Worm (Caenorhabditis elegans) whole organism, L3 larva: ENCODE data around the gene Y53F4B.11.

Experiments used
- R02D3.7 ChIP-seq: fragments of 150-350 bp; optimal IDR thresholded peaks from 2 replicates; lab custom pipeline; 2014; ENCODE audit warnings: missing biosample characterization, missing genetic modification characterization
- ZK546.5 ChIP-seq: sonication (generic microtip); optimal IDR thresholded peaks from 2 replicates; lab custom pipeline; 2017; ENCODE audit warnings: missing biosample characterization, missing genetic modification characterization
- aly-2 ChIP-seq: fragments of 150-350 bp; optimal IDR thresholded peaks from 2 replicates; lab custom pipeline; 2014; ENCODE audit warnings: missing biosample characterization, missing genetic modification characterization
- ceh-16 ChIP-seq: sonication (generic microtip); optimal IDR thresholded peaks from 2 replicates; lab custom pipeline; 2017; ENCODE audit warnings: missing biosample characterization, missing genetic modification characterization
- ceh-28 ChIP-seq: fragments of 150-350 bp; optimal IDR thresholded peaks from 2 replicates; lab custom pipeline; 2014; ENCODE audit warnings: missing biosample characterization, missing genetic modification reagents, missing genetic modification characterization
- ceh-82 ChIP-seq: fragments of 150-350 bp; optimal IDR thresholded peaks from 2 replicates; lab custom pipeline; 2014; ENCODE audit warnings: missing biosample characterization, missing genetic modification characterization
- ceh-9 ChIP-seq: sonication (generic microtip); optimal IDR thresholded peaks from 2 replicates; lab custom pipeline; 2018; ENCODE audit warnings: missing biosample characterization, missing genetic modification characterization
- daf-12 ChIP-seq: fragments of 150-350 bp; optimal IDR thresholded peaks from 2 replicates; lab custom pipeline; 2014; ENCODE audit warnings: missing biosample characterization, missing genetic modification reagents, missing genetic modification characterization
- egl-27 ChIP-seq: sonication (generic microtip); optimal IDR thresholded peaks from 4 replicates; lab custom pipeline; 2017; ENCODE audit warnings: missing biosample characterization, missing genetic modification reagents, missing genetic modification characterization
- egl-5 ChIP-seq: fragments of 150-350 bp; optimal IDR thresholded peaks from 2 replicates; lab custom pipeline; 2017; ENCODE audit warnings: missing biosample characterization, missing genetic modification reagents, missing genetic modification characterization, inconsistent platforms
- elt-1 ChIP-seq: fragments of 150-350 bp; optimal IDR thresholded peaks from 2 replicates; lab custom pipeline; 2014; ENCODE audit warnings: missing biosample characterization, missing genetic modification characterization
- elt-2 ChIP-seq: sonication (generic microtip); optimal IDR thresholded peaks from 2 replicates; lab custom pipeline; 2016; ENCODE audit warnings: missing genetic modification reagents, mild to moderate bottlenecking, missing genetic modification characterization, missing compliant biosample characterization
- elt-3 ChIP-seq, 3 experiments: fragments of 150-350 bp in 1 of 3; sonication (generic microtip) in 2 of 3; optimal IDR thresholded peaks; 2 replicates in 2 of 3; 4 replicates in 1 of 3; lab custom pipeline; 2014 to 2017; ENCODE audit warnings: missing biosample characterization in 3 of 3, missing genetic modification characterization in 3 of 3
- eor-1 ChIP-seq, 2 experiments: fragments of 150-350 bp; optimal IDR thresholded peaks; 2 replicates each; lab custom pipeline; 2014 to 2018; ENCODE audit warnings: missing biosample characterization in 2 of 2, missing genetic modification characterization in 2 of 2
- fkh-10 ChIP-seq: sonication (generic microtip); optimal IDR thresholded peaks from 2 replicates; lab custom pipeline; 2017; ENCODE audit warnings: missing biosample characterization, missing genetic modification reagents, missing genetic modification characterization
- hmg-11 ChIP-seq: sonication (generic microtip); optimal IDR thresholded peaks from 2 replicates; lab custom pipeline; 2016; ENCODE audit warnings: missing genetic modification characterization, missing compliant biosample characterization
- jun-1 ChIP-seq: fragments of 150-350 bp; optimal IDR thresholded peaks from 2 replicates; lab custom pipeline; 2014; ENCODE audit warnings: missing biosample characterization, missing genetic modification reagents, missing genetic modification characterization
- lin-15B ChIP-seq: fragments of 150-350 bp; optimal IDR thresholded peaks from 2 replicates; lab custom pipeline; 2014; ENCODE audit warnings: missing biosample characterization, missing genetic modification characterization
- lin-39 ChIP-seq: fragments of 150-350 bp; optimal IDR thresholded peaks from 2 replicates; lab custom pipeline; 2018; ENCODE audit warnings: missing biosample characterization, missing genetic modification reagents, missing genetic modification characterization
- mdl-1 ChIP-seq: fragments of 150-350 bp; optimal IDR thresholded peaks from 2 replicates; lab custom pipeline; 2014; ENCODE audit warnings: missing biosample characterization, missing genetic modification characterization
- mml-1 ChIP-seq: fragments of 150-350 bp; sonication (generic microtip); optimal IDR thresholded peaks from 3 replicates; lab custom pipeline; 2014; ENCODE audit warnings: missing biosample characterization, missing genetic modification characterization
- nfya-1 ChIP-seq: sonication (generic microtip); optimal IDR thresholded peaks from 2 replicates; lab custom pipeline; 2017; ENCODE audit warnings: missing genetic modification characterization, mild to moderate bottlenecking, missing compliant biosample characterization, antibody characterized with exemption, moderate library complexity; ENCODE audit not compliant: insufficient read depth
- nhr-11 ChIP-seq: fragments of 150-350 bp; optimal IDR thresholded peaks from 2 replicates; lab custom pipeline; 2014; ENCODE audit warnings: missing biosample characterization, missing genetic modification characterization
- nhr-12 ChIP-seq: fragments of 150-350 bp; optimal IDR thresholded peaks from 2 replicates; lab custom pipeline; 2014; ENCODE audit warnings: missing biosample characterization, missing genetic modification characterization
- nhr-23 ChIP-seq: fragments of 150-350 bp; optimal IDR thresholded peaks from 2 replicates; lab custom pipeline; 2014; ENCODE audit warnings: missing biosample characterization, missing genetic modification reagents, missing genetic modification characterization
- nhr-237 ChIP-seq: fragments of 150-350 bp; optimal IDR thresholded peaks from 2 replicates; lab custom pipeline; 2014; ENCODE audit warnings: missing biosample characterization, missing genetic modification characterization
- nhr-25 ChIP-seq: sonication (generic microtip); optimal IDR thresholded peaks from 2 replicates; lab custom pipeline; 2017; ENCODE audit warnings: missing biosample characterization, missing genetic modification characterization
- nhr-28 ChIP-seq: fragments of 150-350 bp; optimal IDR thresholded peaks from 2 replicates; lab custom pipeline; 2014; ENCODE audit warnings: missing biosample characterization, missing genetic modification characterization
- nhr-43 ChIP-seq: sonication (generic microtip); optimal IDR thresholded peaks from 2 replicates; lab custom pipeline; 2016; ENCODE audit warnings: mild to moderate bottlenecking, missing genetic modification characterization, missing compliant biosample characterization; ENCODE audit not compliant: poor library complexity, severe bottlenecking
- nhr-67 ChIP-seq: fragments of 150-350 bp; optimal IDR thresholded peaks from 2 replicates; lab custom pipeline; 2014; ENCODE audit warnings: missing biosample characterization, missing genetic modification characterization
- nhr-76 ChIP-seq: fragments of 150-350 bp; sonication (generic microtip); optimal IDR thresholded peaks from 5 replicates; lab custom pipeline; 2014; ENCODE audit warnings: missing biosample characterization, missing genetic modification characterization
- nhr-77 ChIP-seq: fragments of 150-350 bp; optimal IDR thresholded peaks from 2 replicates; lab custom pipeline; 2014; ENCODE audit warnings: missing biosample characterization, missing genetic modification characterization
- pqm-1 ChIP-seq: fragments of 150-350 bp; optimal IDR thresholded peaks from 2 replicates; lab custom pipeline; 2017; ENCODE audit warnings: missing biosample characterization, missing genetic modification characterization, inconsistent platforms
- skn-1 ChIP-seq: fragments of 150-350 bp; optimal IDR thresholded peaks from 2 replicates; lab custom pipeline; 2014; ENCODE audit warnings: missing biosample characterization, missing genetic modification characterization
- snpc-4 ChIP-seq: fragments of 150-350 bp; optimal IDR thresholded peaks from 2 replicates; lab custom pipeline; 2014; ENCODE audit warnings: missing biosample characterization, missing genetic modification characterization
- tbx-2 ChIP-seq: sonication (generic microtip); optimal IDR thresholded peaks from 2 replicates; lab custom pipeline; 2016; ENCODE audit warnings: mild to moderate bottlenecking, missing genetic modification characterization, missing compliant biosample characterization
- unc-62 ChIP-seq: fragments of 150-350 bp; sonication (generic microtip); optimal IDR thresholded peaks from 4 replicates; lab custom pipeline; 2014; ENCODE audit warnings: missing biosample characterization, missing genetic modification reagents, missing genetic modification characterization
- zag-1 ChIP-seq: fragments of 150-350 bp; optimal IDR thresholded peaks from 2 replicates; lab custom pipeline; 2014; ENCODE audit warnings: missing biosample characterization, missing genetic modification characterization
- ztf-11 ChIP-seq: fragments of 150-350 bp; optimal IDR thresholded peaks from 2 replicates; lab custom pipeline; 2014; ENCODE audit warnings: missing biosample characterization, missing genetic modification characterization
- ztf-4 ChIP-seq: fragments of 150-350 bp; optimal IDR thresholded peaks from 2 replicates; lab custom pipeline; 2014; ENCODE audit warnings: missing biosample characterization, missing genetic modification characterization

Y53F4B.11 gene

DNA sequence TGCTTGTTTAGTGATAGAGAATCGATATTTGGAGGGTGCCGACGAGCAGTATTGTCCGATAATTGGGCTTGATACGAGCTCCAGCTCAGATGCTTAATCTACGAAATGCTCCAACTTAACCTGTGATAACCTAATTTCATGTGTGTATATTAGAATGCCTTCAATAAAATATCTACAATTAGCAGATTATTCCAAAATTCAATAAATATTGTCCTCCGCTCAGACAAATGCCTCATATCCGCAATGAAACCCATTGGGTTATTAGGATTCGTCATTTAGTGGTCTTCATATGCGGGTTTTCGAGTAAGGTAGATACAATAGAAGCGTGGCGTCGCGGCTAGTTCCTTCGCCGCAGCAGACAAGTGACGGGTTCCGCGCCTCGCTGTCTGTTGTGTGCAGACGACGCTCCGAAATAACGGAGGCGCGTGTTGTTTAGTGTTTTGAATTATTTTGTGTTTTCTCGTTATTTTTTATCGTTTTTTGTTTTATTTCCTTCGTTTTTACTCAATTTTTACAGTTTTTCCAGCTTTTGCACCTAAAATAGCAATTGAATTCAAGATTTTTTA is 15.1 kb downstream of the Y53F4B.11 start, which contains the start of gene cmtr-1 (continued):
- peak; percentile 80 for TF ChIP-seq R02D3.7 (tag; lab: Kevin White, UChicago)
- TF ChIP-seq ztf-11 (tag; lab: Kevin White, UChicago) = no peak
- TF ChIP-seq ZK546.5 (tag; lab: Kevin White, UChicago) = no peak
- peak; percentile 92 for TF ChIP-seq nfya-1 (tag; lab: Kevin White, UChicago)
- TF ChIP-seq nhr-12 (tag; lab: Kevin White, UChicago) = no peak
- TF ChIP-seq tbx-2 = peak; percentile 93

DNA sequence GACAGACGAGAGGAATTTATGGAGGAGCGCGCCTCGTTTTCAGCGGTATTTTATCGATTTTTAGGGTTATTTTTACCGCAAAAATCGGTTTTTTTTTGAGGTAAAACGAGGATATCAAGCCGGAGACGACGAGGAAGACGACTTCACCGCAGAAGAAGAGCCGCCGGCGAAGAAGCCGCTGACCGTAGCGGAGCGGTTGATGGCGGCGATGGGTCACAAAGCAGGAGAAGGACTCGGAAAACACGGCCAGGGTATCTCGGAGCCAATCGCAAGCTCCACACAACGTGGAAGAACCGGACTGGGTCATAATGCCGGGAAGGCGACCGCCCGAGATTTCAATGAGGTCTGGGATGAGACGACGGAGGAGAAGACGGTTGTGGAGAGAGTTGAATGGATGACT is 15.8 kb downstream of the Y53F4B.11 start:
- no peak for TF ChIP-seq elt-3 (tag; optimal IDR thresholded peaks at IDR 0.05; lab: Kevin White, UChicago)
- TF ChIP-seq ztf-4 (tag; lab: Kevin White, UChicago) = no peak
- TF ChIP-seq snpc-4 = no peak
- no peak for TF ChIP-seq egl-5 (tag; lab: Kevin White, UChicago)
- no peak for TF ChIP-seq jun-1 (tag; lab: Kevin White, UChicago)
- no peak for TF ChIP-seq mml-1 (tag; lab: Kevin White, UChicago)
- TF ChIP-seq eor-1 (tag; optimal IDR thresholded peaks at IDR 0.05; lab: Kevin White, UChicago) = no peak
- no peak for TF ChIP-seq nhr-23 (tag; lab: Kevin White, UChicago)
- no peak for TF ChIP-seq tbx-2
- TF ChIP-seq nhr-25 (tag; lab: Kevin White, UChicago) = no peak
- TF ChIP-seq egl-27 (tag; lab: Kevin White, UChicago) = no peak
- TF ChIP-seq nhr-12 (tag; lab: Kevin White, UChicago) = no peak
- TF ChIP-seq nhr-28 (tag; lab: Kevin White, UChicago) = no peak
- no peak for TF ChIP-seq ceh-82 (tag; lab: Kevin White, UChicago)
- no peak for TF ChIP-seq nfya-1 (tag; lab: Kevin White, UChicago)
- no peak for TF ChIP-seq mdl-1

DNA sequence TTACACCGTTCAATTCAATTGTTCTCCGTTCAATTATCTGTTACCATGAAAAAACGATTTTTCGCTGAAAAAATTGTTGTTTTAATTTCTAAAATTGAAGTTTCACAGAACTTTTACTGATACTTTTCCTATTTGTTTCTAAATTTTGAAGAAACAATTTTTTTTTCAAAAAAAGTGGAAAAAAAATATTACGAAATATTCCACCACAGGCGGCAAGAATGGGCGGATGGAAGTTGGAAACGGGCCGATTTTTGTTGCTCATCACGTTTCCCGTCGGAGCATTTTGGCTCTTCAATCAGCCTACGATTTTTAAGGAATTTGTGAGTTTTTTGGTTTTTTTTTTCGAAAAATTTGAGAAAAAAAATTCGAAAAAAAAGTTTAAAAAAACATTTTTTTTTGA is 27.2 kb downstream of the Y53F4B.11 start, which contains the start of gene Y53F4B.14:
Gene Y53F4B.14, plus strand, starts transcription at position 210 of the 400 bp plus-strand sequence.
- no peak for TF ChIP-seq elt-3 (tag; optimal IDR thresholded peaks at IDR 0.05; lab: Kevin White, UChicago)
- TF ChIP-seq ceh-9 (tag; lab: Kevin White, UChicago) = no peak
- no peak for TF ChIP-seq R02D3.7 (tag; lab: Kevin White, UChicago)
- TF ChIP-seq nhr-28 (tag; lab: Kevin White, UChicago) = no peak
- TF ChIP-seq pqm-1 = no peak
- TF ChIP-seq eor-1 (tag; optimal IDR thresholded peaks at IDR 0.05; lab: Kevin White, UChicago) = no peak
- TF ChIP-seq nhr-76 (tag; lab: Kevin White, UChicago) = no peak
- no peak for TF ChIP-seq nhr-77 (tag; lab: Kevin White, UChicago)
- no peak for TF ChIP-seq zag-1 (tag; lab: Kevin White, UChicago)
- no peak for TF ChIP-seq ztf-11 (tag; lab: Kevin White, UChicago)
- no peak for TF ChIP-seq daf-12
- no peak for TF ChIP-seq nhr-25 (tag; lab: Kevin White, UChicago)
- no peak for TF ChIP-seq skn-1 (tag; lab: Kevin White, UChicago)
- TF ChIP-seq elt-2 (tag; lab: Kevin White, UChicago) = no peak
- no peak for TF ChIP-seq tbx-2
- no peak for TF ChIP-seq aly-2
- TF ChIP-seq elt-1 (tag; lab: Kevin White, UChicago) = no peak

DNA sequence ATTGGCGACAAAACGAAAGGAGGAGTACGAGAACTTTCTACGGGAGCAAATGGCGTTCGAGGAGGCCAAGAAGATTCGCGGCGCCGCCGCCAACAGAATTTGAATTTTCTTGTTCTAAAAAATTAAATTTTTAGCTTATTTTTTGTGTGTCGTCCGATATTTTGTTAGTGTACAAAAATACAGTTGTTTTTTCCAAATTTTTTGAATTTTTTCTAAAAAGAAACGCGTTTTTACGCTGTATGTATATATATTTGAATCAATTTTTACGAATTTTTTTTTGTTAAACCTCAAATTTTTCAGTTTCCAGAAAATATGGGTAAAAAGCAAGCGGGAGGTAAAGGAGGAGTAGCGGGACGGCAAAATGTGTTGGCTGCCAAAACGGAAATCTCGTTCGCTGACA is 28.6 kb downstream of the Y53F4B.11 start, which contains the start of gene trip-4:
Gene trip-4, plus strand, starts transcription at position 301 of the 400 bp plus-strand sequence.
- TF ChIP-seq mdl-1 (no peak), ceh-16 (tag; lab: Kevin White, UChicago) (no peak), nhr-67 (no peak), nhr-237 (no peak), nhr-76 (tag; lab: Kevin White, UChicago) (no peak), hmg-11 (tag; lab: Kevin White, UChicago) (no peak)

DNA sequence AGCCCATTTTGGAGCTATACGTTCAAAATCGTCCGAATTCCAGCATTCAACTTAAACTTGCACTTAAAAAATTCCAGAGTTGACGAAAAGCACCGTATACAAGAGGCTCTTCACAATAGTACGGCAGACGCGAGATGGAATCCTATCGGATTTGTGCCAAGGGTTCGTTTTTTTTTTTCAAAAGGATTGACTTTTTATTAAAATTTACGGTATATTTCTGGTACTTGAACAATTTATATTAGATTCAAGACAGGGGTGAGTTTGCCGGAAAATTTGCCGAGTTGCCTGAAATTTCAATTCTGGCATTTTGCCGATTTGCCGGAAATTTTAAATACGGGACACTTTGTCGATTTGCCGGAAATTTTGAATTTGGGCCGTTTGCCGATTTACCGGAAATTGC is 31.8 kb downstream of the Y53F4B.11 start:
- TF ChIP-seq nhr-12 (tag; lab: Kevin White, UChicago) (no peak), fkh-10 (no peak), nfya-1 (tag; lab: Kevin White, UChicago) (no peak), pqm-1 (no peak), lin-39 (tag; lab: Kevin White, UChicago) (no peak), ceh-28 (tag; lab: Kevin White, UChicago) (no peak), daf-12 (no peak), unc-62 (GFP tag; lab: Kevin White, UChicago) (no peak), lin-15B (tag; lab: Kevin White, UChicago) (no peak), elt-3 (tag; optimal IDR thresholded peaks at IDR 0.05; lab: Kevin White, UChicago) (no peak), nhr-28 (tag; lab: Kevin White, UChicago) (no peak), ceh-9 (tag; lab: Kevin White, UChicago) (no peak), nhr-11 (tag; lab: Kevin White, UChicago) (no peak), ceh-82 (tag; lab: Kevin White, UChicago) (no peak), nhr-43 (tag; lab: Kevin White, UChicago) (no peak)
